Fruit fly (Drosophila melanogaster) whole organism, wandering third instar larva: Measurements from ENCODE around the gene CG42673.

Experiments used
- CrebA ChIP-seq: fragments of 200-800 bp; sonication (Bioruptor generic); optimal IDR thresholded peaks from 2 replicates; lab custom pipeline; 2016; ENCODE audit warnings: missing biosample characterization, mild to moderate bottlenecking, missing genetic modification characterization, borderline replicate concordance
- Hnf4 ChIP-seq: fragments of 200-800 bp; sonication (Bioruptor generic); optimal IDR thresholded peaks from 2 replicates; lab custom pipeline; 2016; ENCODE audit warnings: missing biosample characterization, mild to moderate bottlenecking, missing genetic modification characterization
- OdsH ChIP-seq: fragments of 200-800 bp; sonication (Bioruptor generic); optimal IDR thresholded peaks from 2 replicates; lab custom pipeline; 2016; ENCODE audit warnings: missing biosample characterization, mild to moderate bottlenecking, missing genetic modification characterization
- Sp1 ChIP-seq: fragments of 200-800 bp; sonication (Bioruptor generic); optimal IDR thresholded peaks from 3 replicates; lab custom pipeline; 2019; ENCODE audit warnings: missing biosample characterization, mild to moderate bottlenecking, missing genetic modification characterization, moderate library complexity
- br ChIP-seq: fragments of 200-800 bp; sonication (Bioruptor generic); optimal IDR thresholded peaks from 2 replicates; lab custom pipeline; 2016; ENCODE audit warnings: missing biosample characterization, missing genetic modification characterization
- dmrt93B ChIP-seq: fragments of 200-800 bp; sonication (Bioruptor generic); optimal IDR thresholded peaks from 2 replicates; lab custom pipeline; 2018; ENCODE audit warnings: missing biosample characterization, mild to moderate bottlenecking, missing genetic modification characterization
- pan ChIP-seq: fragments of >200 bp; optimal IDR thresholded peaks from 2 replicates; lab custom pipeline; 2017
- psq ChIP-seq: fragments of 200-800 bp; sonication (Bioruptor generic); optimal IDR thresholded peaks from 3 replicates; lab custom pipeline; 2017; ENCODE audit warnings: missing biosample characterization, mild to moderate bottlenecking, missing genetic modification characterization, moderate library complexity

dm6 chr3L:9569849-9570248 is 22.8 kb downstream of the CG42673 start:
- TF ChIP-seq psq (GFP tag; lab: Kevin White, UChicago) = no peak
- no peak for TF ChIP-seq br
- TF ChIP-seq OdsH (GFP tag; lab: Kevin White, UChicago) = no peak
- no peak for TF ChIP-seq CrebA (GFP tag; lab: Kevin White, UChicago)
- no peak for TF ChIP-seq pan (lab: Kevin White, UChicago)
- no peak for TF ChIP-seq Sp1
- TF ChIP-seq dmrt93B (GFP tag; lab: Kevin White, UChicago) = no peak
- no peak for TF ChIP-seq Hnf4 (GFP tag; lab: Kevin White, UChicago)
